Worm (Caenorhabditis elegans): ENCODE measurements around the gene allo-1.

Gene allo-1

ce11 chrIV:10711729-10712128, 14.9 kb upstream of the allo-1 start, which contains the start of gene glb-21:
glb-21 (minus strand) TSS chrIV:10711794.
- peak in 1 of 2 experiments; percentile 10 for TF ChIP-seq unc-62 (GFP tag; optimal IDR thresholded peaks at IDR 0.05 in 1 of 2)
- no peak for TF ChIP-seq unc-62 (tag; optimal IDR thresholded peaks at IDR 0.05)
- TF ChIP-seq tra-1 (GFP tag; IDR thresholded peaks at IDR 0.05): no peak
- TF ChIP-seq aha-1 (tag): peak; percentile 60
- TF ChIP-seq egl-43 (GFP tag; IDR thresholded peaks at IDR 0.05): no peak
- no peak for TF ChIP-seq lim-7 (GFP tag; IDR thresholded peaks at IDR 0.05)
- TF ChIP-seq F26F4.8 (GFP tag; conservative IDR thresholded peaks at IDR 0.05): no peak
- TF ChIP-seq nhr-111 (GFP tag; optimal IDR thresholded peaks at IDR 0.05): no peak

ce11 chrIV:10706090-10706489, 9.2 kb upstream of the allo-1 start, which contains the start of gene R102.6:
R102.6 (minus strand) TSS chrIV:10706190.
- no peak for TF ChIP-seq madf-5 (GFP tag; IDR thresholded peaks at IDR 0.05)
- no peak for TF ChIP-seq zfp-3 (GFP tag; conservative IDR thresholded peaks at IDR 0.05)
- no peak for TF ChIP-seq pha-4 (GFP tag; IDR thresholded peaks at IDR 0.05)
- TF ChIP-seq pha-4 (tag; optimal IDR thresholded peaks at IDR 0.05): no peak
- TF ChIP-seq ces-1 (GFP tag; optimal IDR thresholded peaks at IDR 0.05): no peak
- no peak for TF ChIP-seq lir-3 (tag; optimal IDR thresholded peaks at IDR 0.05)
- TF ChIP-seq hlh-11 (tag; optimal IDR thresholded peaks at IDR 0.05): no peak
- TF ChIP-seq lin-1 (GFP tag; IDR thresholded peaks at IDR 0.05): no peak
- TF ChIP-seq nhr-77 (tag; optimal IDR thresholded peaks at IDR 0.05): no peak
- TF ChIP-seq Y75B8A.6 (GFP tag; IDR thresholded peaks at IDR 0.05): no peak
- no peak for TF ChIP-seq D1046.2 (GFP tag; IDR thresholded peaks at IDR 0.05)
- TF ChIP-seq Y105C5A.15 (GFP tag; IDR thresholded peaks at IDR 0.05): no peak
- no peak for TF ChIP-seq ctbp-1 (GFP tag; IDR thresholded peaks at IDR 0.05)

DNA sequence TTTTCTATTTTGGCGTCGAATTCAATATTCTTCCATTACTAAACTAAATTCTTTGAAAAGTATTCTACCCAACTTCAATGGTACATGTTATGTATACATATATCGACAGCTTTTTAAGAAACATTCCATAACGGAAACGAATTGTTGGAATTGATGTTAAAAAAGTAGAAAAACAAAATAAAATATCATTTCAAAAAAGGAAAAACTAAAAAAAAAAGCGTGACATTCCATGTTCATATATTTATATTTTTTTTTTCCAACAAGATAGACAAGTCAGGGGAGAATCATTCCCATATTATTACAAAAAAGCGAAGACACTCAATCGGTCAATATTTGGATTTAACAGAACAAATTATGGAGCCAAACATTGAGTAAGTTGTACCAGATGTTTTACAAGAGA, 8.3 kb upstream of the allo-1 start, which contains the start of gene R102.10:
TSS of gene R102.10 (plus strand) at position 301 of the 400 bp plus-strand sequence.
- TF ChIP-seq daf-12 (tag; optimal IDR thresholded peaks at IDR 0.05) (no peak), mdl-1 (tag; optimal IDR thresholded peaks at IDR 0.05) (no peak), pha-4 (GFP tag; IDR thresholded peaks at IDR 0.05) (no peak), pha-4 (tag; optimal IDR thresholded peaks at IDR 0.05) (no peak), zfp-2 (tag; optimal IDR thresholded peaks at IDR 0.05) (no peak), lin-15B (tag; optimal IDR thresholded peaks at IDR 0.05) (no peak)

DNA sequence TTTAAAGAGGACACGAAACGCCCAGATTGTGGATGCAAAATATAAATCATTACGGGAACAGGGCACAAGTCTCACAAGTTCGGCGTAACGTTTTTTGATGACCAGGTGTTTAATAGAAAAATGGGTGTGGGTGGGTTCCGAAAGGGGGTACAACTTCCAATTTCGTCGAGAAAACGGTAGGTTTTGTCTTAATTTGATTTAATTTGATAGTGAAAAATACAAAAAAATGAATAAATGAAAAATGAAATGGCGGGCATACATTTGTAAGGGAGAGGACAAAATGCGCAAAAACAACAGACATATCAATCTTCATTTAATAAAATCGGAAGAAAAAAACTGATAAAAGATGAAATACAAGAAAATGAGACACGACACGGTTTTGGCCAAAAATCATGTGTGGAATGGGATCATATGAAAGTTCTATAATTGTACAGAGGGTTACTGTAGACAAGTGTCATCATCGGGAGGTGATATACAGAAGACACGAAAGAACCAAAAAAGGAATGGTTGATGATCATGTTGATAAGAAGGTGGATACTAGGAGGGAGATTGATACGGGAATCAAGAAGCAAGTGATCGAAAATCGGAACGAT, 5.1 kb upstream of the allo-1 start:
- TF ChIP-seq skn-1 (tag; optimal IDR thresholded peaks at IDR 0.05) (no peak), lin-1 (GFP tag; IDR thresholded peaks at IDR 0.05) (no peak), hlh-11 (tag; optimal IDR thresholded peaks at IDR 0.05) (peak; percentile 62), mep-1 (tag; optimal IDR thresholded peaks at IDR 0.05) (no peak), hif-1 (tag; optimal IDR thresholded peaks at IDR 0.05) (no peak), nhr-77 (tag; optimal IDR thresholded peaks at IDR 0.05) (no peak), spr-1 (tag; optimal IDR thresholded peaks at IDR 0.05) (no peak), mes-2 (tag; optimal IDR thresholded peaks at IDR 0.05; ENCODE audit: poor library complexity, severe bottlenecking) (no peak), Y5F2A.4 (GFP tag; optimal IDR thresholded peaks at IDR 0.05) (no peak), nhr-10 (tag; optimal IDR thresholded peaks at IDR 0.05) (no peak), ceh-32 (tag; optimal IDR thresholded peaks at IDR 0.05; ENCODE audit: poor library complexity) (no peak), fkh-10 (GFP tag; optimal IDR thresholded peaks at IDR 0.05) (no peak), daf-8 (GFP tag; IDR thresholded peaks at IDR 0.05) (no peak), set-16 (GFP tag; IDR thresholded peaks at IDR 0.05) (no peak), Y48G9A.11 (GFP tag; IDR thresholded peaks at IDR 0.05) (no peak), ceh-62 (tag; optimal IDR thresholded peaks at IDR 0.05) (no peak), T26A8.4 (GFP tag; IDR thresholded peaks at IDR 0.05) (no peak), lsy-2 (tag; optimal IDR thresholded peaks at IDR 0.05) (no peak), ZK337.2 (GFP tag; IDR thresholded peaks at IDR 0.05) (no peak), zfp-2 (tag; optimal IDR thresholded peaks at IDR 0.05) (no peak), arid-1 (GFP tag; conservative IDR thresholded peaks at IDR 0.05) (no peak), ceh-20 (GFP tag; IDR thresholded peaks at IDR 0.05) (0 out of 2 replicates have a peak, but pooled peaks have one; percentile 57), ceh-82 (tag; optimal IDR thresholded peaks at IDR 0.05) (no peak), nhr-48 (tag; optimal IDR thresholded peaks at IDR 0.05) (peak; percentile 4), Y75B8A.6 (GFP tag; IDR thresholded peaks at IDR 0.05) (no peak), hlh-30 (tag; optimal IDR thresholded peaks at IDR 0.05; ENCODE audit: insufficient read depth) (peak; percentile 69), lin-15B (tag; optimal IDR thresholded peaks at IDR 0.05) (no peak)
